Worm (Caenorhabditis elegans) whole organism, L3 larva: ENCODE results near the gene Y75B8A.44.

Experiments used
- mdl-1 ChIP-seq: fragments of 150-350 bp; optimal IDR thresholded peaks from 2 replicates; lab custom pipeline; 2014; ENCODE audit warnings: missing biosample characterization, missing genetic modification characterization
- snpc-4 ChIP-seq: fragments of 150-350 bp; optimal IDR thresholded peaks from 2 replicates; lab custom pipeline; 2014; ENCODE audit warnings: missing biosample characterization, missing genetic modification characterization

- TF ChIP-seq snpc-4 (tag; lab: Kevin White, UChicago) (no peak), mdl-1 (tag; lab: Kevin White, UChicago) (no peak)
Measured at ce11 chrIII:12218078-12218477, 23.8 kb downstream of the Y75B8A.44 start.
